Fruit fly (Drosophila melanogaster) whole organism, embryonic: ENCODE data around the gene trx.
A peak's percentile ranks its signal among the peaks of the same experiment; 100 is the strongest.

Experiments used
- Awh ChIP-seq: fragments of 200-800 bp; sonication (Bioruptor generic); IDR thresholded peaks from 2 replicates; pipeline ENCODE4, ENCODE4 v1.3.6; 2022; ENCODE audit warnings: missing biosample characterization, missing genetic modification characterization
- B-H1 ChIP-seq: fragments of 200-800 bp; sonication (Bioruptor generic); IDR thresholded peaks from 3 replicates; pipeline ENCODE4 v1.3.6; 2022; ENCODE audit warnings: missing biosample characterization, missing genetic modification characterization
- Blimp-1 ChIP-seq: fragments of 200-800 bp; sonication (Bioruptor generic); optimal IDR thresholded peaks from 3 replicates; lab custom pipeline; 2018; ENCODE audit warnings: missing biosample characterization, missing genetic modification characterization, mild to moderate bottlenecking, moderate library complexity, missing genetic modification reagents
- CG10462 ChIP-seq: fragments of 200-800 bp; sonication (Bioruptor generic); optimal IDR thresholded peaks from 2 replicates; lab custom pipeline; 2016; ENCODE audit warnings: missing biosample characterization, missing genetic modification characterization
- CG10654 ChIP-seq: fragments of 200-800 bp; sonication (Bioruptor generic); optimal IDR thresholded peaks from 2 replicates; lab custom pipeline; 2016; ENCODE audit warnings: missing biosample characterization, missing genetic modification characterization
- CG11456 ChIP-seq: fragments of 200-800 bp; sonication (Bioruptor generic); IDR thresholded peaks from 3 replicates; pipeline ENCODE4 v1.3.6; 2022; ENCODE audit warnings: missing biosample characterization, missing genetic modification characterization
- CG11560 ChIP-seq: fragments of 200-800 bp; sonication (Bioruptor generic); IDR thresholded peaks from 3 replicates; pipeline ENCODE4 v1.3.6; 2022; ENCODE audit warnings: missing biosample characterization, missing genetic modification characterization
- CG11696 ChIP-seq: fragments of 200-800 bp; sonication (Bioruptor generic); IDR thresholded peaks from 2 replicates; pipeline ENCODE4 v1.3.6; 2022; ENCODE audit warnings: missing biosample characterization, missing genetic modification characterization
- CG12299 ChIP-seq: fragments of 200-800 bp; sonication (Bioruptor generic); optimal IDR thresholded peaks from 2 replicates; lab custom pipeline; 2018; ENCODE audit warnings: missing biosample characterization, mild to moderate bottlenecking, missing genetic modification characterization
- CG13624 ChIP-seq: fragments of 200-800 bp; sonication (Bioruptor generic); optimal IDR thresholded peaks from 2 replicates; lab custom pipeline; 2016; ENCODE audit warnings: missing biosample characterization, missing genetic modification characterization
- CG14860 ChIP-seq: fragments of 200-800 bp; sonication (Bioruptor generic); IDR thresholded peaks from 3 replicates; pipeline ENCODE4 v1.3.6; 2022; ENCODE audit warnings: missing biosample characterization, missing genetic modification characterization; ENCODE audit not compliant: partially characterized antibody
- CG17612 ChIP-seq: fragments of 200-800 bp; sonication (Bioruptor generic); IDR thresholded peaks from 2 replicates; pipeline ENCODE4 v1.3.6; 2022; ENCODE audit warnings: missing biosample characterization, missing genetic modification characterization
- CG18599 ChIP-seq: fragments of 200-800 bp; sonication (Bioruptor generic); optimal IDR thresholded peaks from 3 replicates; lab custom pipeline; 2017; ENCODE audit warnings: missing biosample characterization, missing genetic modification characterization, mild to moderate bottlenecking, moderate library complexity, missing genetic modification reagents
- CG2116 ChIP-seq: fragments of 200-800 bp; sonication (Bioruptor generic); optimal IDR thresholded peaks from 3 replicates; lab custom pipeline; 2018; ENCODE audit warnings: missing biosample characterization, mild to moderate bottlenecking, missing genetic modification characterization
- CG2678 ChIP-seq: fragments of 200-800 bp; sonication (Bioruptor generic); optimal IDR thresholded peaks from 3 replicates; lab custom pipeline; 2019; ENCODE audit warnings: missing biosample characterization, mild to moderate bottlenecking, missing genetic modification characterization, moderate library complexity
- CG30020 ChIP-seq: fragments of 200-800 bp; optimal IDR thresholded peaks from 2 replicates; lab custom pipeline; 2019; ENCODE audit warnings: missing biosample characterization, mild to moderate bottlenecking, missing genetic modification characterization, moderate library complexity
- CG3847 ChIP-seq: fragments of 200-800 bp; sonication (Bioruptor generic); IDR thresholded peaks from 2 replicates; pipeline ENCODE4 v1.3.6; 2022; ENCODE audit warnings: missing biosample characterization, missing genetic modification characterization
- CG4360 ChIP-seq: fragments of 200-800 bp; sonication (Bioruptor generic); IDR thresholded peaks from 2 replicates; pipeline ENCODE4 v1.3.6; 2022; ENCODE audit warnings: missing biosample characterization, missing genetic modification characterization
- CG6683 ChIP-seq: fragments of 200-800 bp; sonication (Bioruptor generic); optimal IDR thresholded peaks from 2 replicates; lab custom pipeline; 2017; ENCODE audit warnings: missing biosample characterization, mild to moderate bottlenecking, missing genetic modification characterization, missing genetic modification reagents
- CG6689 ChIP-seq: fragments of 200-800 bp; sonication (Bioruptor generic); IDR thresholded peaks from 2 replicates; pipeline ENCODE4 v1.3.6; 2022; ENCODE audit warnings: missing biosample characterization, missing genetic modification characterization
- CG7372 ChIP-seq: fragments of 200-800 bp; sonication (Bioruptor generic); IDR thresholded peaks from 2 replicates; pipeline ENCODE4 v1.3.6; 2022; ENCODE audit warnings: missing biosample characterization, missing genetic modification characterization
- CG8290 ChIP-seq, 3 experiments: fragments of 200-800 bp; sonication (Bioruptor generic); optimal IDR thresholded peaks; 2 replicates each; lab custom pipeline; 2016 to 2019; ENCODE audit warnings: missing biosample characterization in 3 of 3, missing genetic modification characterization in 3 of 3, mild to moderate bottlenecking in 2 of 3, moderate library complexity in 1 of 3
- CG9797 ChIP-seq: fragments of 200-800 bp; sonication (Bioruptor generic); optimal IDR thresholded peaks from 3 replicates; lab custom pipeline; 2018; ENCODE audit warnings: missing biosample characterization, mild to moderate bottlenecking, missing genetic modification characterization
- Dad ChIP-seq: fragments of 200-800 bp; sonication (Bioruptor generic); optimal IDR thresholded peaks from 3 replicates; lab custom pipeline; 2016; ENCODE audit warnings: missing biosample characterization, missing genetic modification characterization
- Dfd ChIP-seq, 2 experiments: fragments of >200 bp; optimal IDR thresholded peaks; 2 replicates each; lab custom pipeline; 2017; ENCODE audit warnings: missing biosample characterization in 2 of 2, missing genetic modification characterization in 2 of 2
- Ets97D ChIP-seq: fragments of 200-800 bp; sonication (Bioruptor generic); optimal IDR thresholded peaks from 3 replicates; lab custom pipeline; 2016; ENCODE audit warnings: missing biosample characterization, missing genetic modification characterization
- Fer3 ChIP-seq: fragments of 200-800 bp; sonication (Bioruptor generic); optimal IDR thresholded peaks from 2 replicates; lab custom pipeline; 2018; ENCODE audit warnings: missing biosample characterization, mild to moderate bottlenecking, missing genetic modification characterization, moderate library complexity
- MBD-R2 ChIP-seq: fragments of 200-800 bp; sonication (Bioruptor generic); IDR thresholded peaks from 2 replicates; pipeline ENCODE4 v1.3.6; 2022; ENCODE audit warnings: missing biosample characterization, missing genetic modification characterization
- Mrtf ChIP-seq: fragments of 200-800 bp; sonication (Bioruptor generic); IDR thresholded peaks from 3 replicates; pipeline ENCODE4 v1.3.6; 2022; ENCODE audit warnings: missing biosample characterization, missing genetic modification characterization
- Oli ChIP-seq: fragments of 200-800 bp; sonication (Bioruptor generic); optimal IDR thresholded peaks from 2 replicates; lab custom pipeline; 2018; ENCODE audit warnings: missing biosample characterization, mild to moderate bottlenecking, missing genetic modification characterization, moderate library complexity
- Ptx1 ChIP-seq: fragments of 200-800 bp; sonication (Bioruptor generic); IDR thresholded peaks from 2 replicates; pipeline ENCODE4 v1.3.6; 2022; ENCODE audit warnings: missing biosample characterization, missing genetic modification characterization
- Taf1 ChIP-seq: fragments of 200-800 bp; sonication (Bioruptor generic); IDR thresholded peaks from 2 replicates; pipeline ENCODE4 v1.3.6; 2022; ENCODE audit warnings: missing biosample characterization, missing genetic modification characterization
- Xbp1 ChIP-seq: fragments of 200-800 bp; sonication (Bioruptor generic); optimal IDR thresholded peaks from 3 replicates; lab custom pipeline; 2016; ENCODE audit warnings: missing biosample characterization, mild to moderate bottlenecking, missing genetic modification characterization
- YL-1 ChIP-seq: fragments of 200-800 bp; sonication (Bioruptor generic); optimal IDR thresholded peaks from 3 replicates; lab custom pipeline; 2017; ENCODE audit warnings: missing biosample characterization, mild to moderate bottlenecking, missing genetic modification characterization
- ash1 ChIP-seq: fragments of 200-800 bp; sonication (Bioruptor generic); optimal IDR thresholded peaks from 2 replicates; lab custom pipeline; 2018; ENCODE audit warnings: missing biosample characterization, mild to moderate bottlenecking, missing genetic modification characterization
- caup ChIP-seq: fragments of 200-800 bp; sonication (Bioruptor generic); optimal IDR thresholded peaks from 3 replicates; lab custom pipeline; 2017; ENCODE audit warnings: missing biosample characterization, mild to moderate bottlenecking, missing genetic modification characterization, moderate library complexity; ENCODE audit not compliant: severe bottlenecking
- chm ChIP-seq: fragments of 200-800 bp; sonication (Bioruptor generic); IDR thresholded peaks from 2 replicates; pipeline ENCODE4 v1.3.6; 2022; ENCODE audit warnings: missing biosample characterization, missing genetic modification characterization
- croc ChIP-seq: fragments of 200-800 bp; sonication (Bioruptor generic); conservative IDR thresholded peaks from 3 replicates; pipeline ENCODE4 v1.3.6; 2022; ENCODE audit warnings: missing biosample characterization, missing genetic modification characterization
- dm ChIP-seq: fragments of 200-800 bp; sonication (Bioruptor generic); optimal IDR thresholded peaks from 3 replicates; lab custom pipeline; 2016; ENCODE audit warnings: missing biosample characterization, missing genetic modification characterization
- ems ChIP-seq: fragments of 200-800 bp; sonication (Bioruptor generic); optimal IDR thresholded peaks from 3 replicates; lab custom pipeline; 2016; ENCODE audit warnings: missing biosample characterization, missing genetic modification characterization
- fd96Cb ChIP-seq: fragments of 200-800 bp; sonication (Bioruptor generic); optimal IDR thresholded peaks from 2 replicates; lab custom pipeline; 2018; ENCODE audit warnings: missing biosample characterization, mild to moderate bottlenecking, missing genetic modification characterization, moderate library complexity
- gt ChIP-seq: fragments of 200-800 bp; sonication (Bioruptor generic); IDR thresholded peaks from 2 replicates; pipeline ENCODE4 v1.3.6; 2022; ENCODE audit warnings: missing biosample characterization, missing genetic modification characterization
- her ChIP-seq: fragments of 200-800 bp; sonication (Bioruptor generic); optimal IDR thresholded peaks from 2 replicates; lab custom pipeline; 2016; ENCODE audit warnings: missing biosample characterization, missing genetic modification characterization
- ken ChIP-seq: fragments of 200-800 bp; sonication (Bioruptor generic); IDR thresholded peaks from 3 replicates; pipeline ENCODE4 v1.3.6; 2022; ENCODE audit warnings: missing biosample characterization, missing genetic modification characterization
- lmd ChIP-seq: fragments of 200-800 bp; sonication (Bioruptor generic); IDR thresholded peaks from 2 replicates; pipeline ENCODE4 v1.3.6; 2022; ENCODE audit warnings: missing biosample characterization, missing genetic modification characterization
- nom ChIP-seq: fragments of 200-800 bp; sonication (Bioruptor generic); optimal IDR thresholded peaks from 2 replicates; lab custom pipeline; 2017; ENCODE audit warnings: missing biosample characterization, missing genetic modification characterization, mild to moderate bottlenecking, moderate library complexity, missing genetic modification reagents
- pho ChIP-seq: fragments of 200-800 bp; sonication (Bioruptor generic); optimal IDR thresholded peaks from 2 replicates; lab custom pipeline; 2016; ENCODE audit warnings: missing biosample characterization, missing genetic modification characterization
- sisA ChIP-seq: fragments of 200-800 bp; sonication (Bioruptor generic); IDR thresholded peaks from 2 replicates; pipeline ENCODE4 v1.3.6; 2022; ENCODE audit warnings: missing biosample characterization, missing genetic modification characterization
- slbo ChIP-seq: fragments of 200-800 bp; sonication (Bioruptor generic); IDR thresholded peaks from 2 replicates; pipeline ENCODE4 v1.3.6; 2022; ENCODE audit warnings: missing biosample characterization, missing genetic modification characterization
- sob ChIP-seq: fragments of 200-800 bp; sonication (Bioruptor generic); IDR thresholded peaks from 2 replicates; pipeline ENCODE4 v1.3.6; 2022; ENCODE audit warnings: missing biosample characterization, missing genetic modification characterization
- toy ChIP-seq: fragments of 200-800 bp; sonication (Bioruptor generic); IDR thresholded peaks from 2 replicates; pipeline ENCODE4 v1.3.6; 2022; ENCODE audit warnings: missing biosample characterization, missing genetic modification characterization
- vnd ChIP-seq: fragments of 200-800 bp; sonication (Bioruptor generic); IDR thresholded peaks from 3 replicates; pipeline ENCODE4 v1.3.6; 2022; ENCODE audit warnings: missing biosample characterization, missing genetic modification characterization; ENCODE audit not compliant: partially characterized antibody

Gene trx

DNA sequence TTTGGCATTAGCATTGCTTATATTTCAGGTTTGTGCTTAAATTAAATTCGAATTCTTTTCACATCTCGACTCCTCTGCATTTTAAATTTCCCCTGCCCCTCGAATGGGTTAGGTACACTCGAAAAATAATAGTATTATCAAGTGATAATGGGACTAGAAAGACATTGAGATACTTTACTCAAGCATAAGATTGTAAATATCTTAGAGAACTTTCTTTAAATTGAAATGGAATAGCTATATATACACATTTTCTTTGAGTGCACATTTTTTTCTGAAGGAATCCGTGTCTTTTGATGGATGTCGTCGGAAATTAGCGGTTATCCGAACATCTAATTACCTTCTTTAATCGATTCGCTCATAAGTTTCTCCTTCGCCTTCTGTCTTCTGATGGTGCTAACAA is 24.3 kb upstream of the trx start (continued):
- TF ChIP-seq CG6683 (no peak), dm (GFP tag; lab: Kevin White, UChicago) (no peak), Dfd (GFP tag; optimal IDR thresholded peaks at IDR 0.05; lab: Kevin White, UChicago) (no peak), CG2678 (tag; lab: Kevin White, UChicago) (no peak), croc (no peak), CG2116 (GFP tag; lab: Kevin White, UChicago) (no peak), CG18599 (GFP tag; lab: Kevin White, UChicago) (no peak), sob (GFP tag; lab: Robert Waterston, UW) (no peak), CG17612 (GFP tag; lab: Robert Waterston, UW) (no peak), CG30020 (no peak), her (no peak), Dad (GFP tag; lab: Kevin White, UChicago) (no peak), Ets97D (GFP tag; lab: Kevin White, UChicago) (no peak), Awh (GFP tag; lab: Robert Waterston, UW) (no peak), Ptx1 (GFP tag; lab: Robert Waterston, UW) (peak; percentile 16; the same call in 1 of the 2 replicates), CG11456 (GFP tag; lab: Robert Waterston, UW) (no peak), Mrtf (GFP tag; lab: Robert Waterston, UW) (no peak), CG3847 (no peak), ash1 (no peak), ken (GFP tag; lab: Robert Waterston, UW) (no peak), fd96Cb (tag; lab: Kevin White, UChicago) (no peak), CG11560 (no peak), chm (GFP tag; lab: Robert Waterston, UW) (no peak), pho (GFP tag; lab: Kevin White, UChicago) (no peak), Fer3 (tag; lab: Kevin White, UChicago) (peak; percentile 18), B-H1 (GFP tag; lab: Robert Waterston, UW) (peak; percentile 37; the same call in 1 of the 3 replicates), CG7372 (GFP tag; lab: Robert Waterston, UW) (0 out of 2 replicates have a peak, but pooled peaks have one; percentile 13), Taf1 (GFP tag; lab: Robert Waterston, UW) (0 out of 2 replicates have a peak, but pooled peaks have one; percentile 18), CG13624 (GFP tag; lab: Kevin White, UChicago) (no peak), CG6689 (GFP tag; lab: Robert Waterston, UW) (peak; percentile 37; the same call in 1 of the 2 replicates), lmd (GFP tag; lab: Robert Waterston, UW) (peak; percentile 55; the same call in 1 of the 2 replicates), YL-1 (GFP tag; lab: Kevin White, UChicago) (no peak), gt (GFP tag; lab: Robert Waterston, UW) (no peak), CG10654 (GFP tag; lab: Kevin White, UChicago) (no peak), caup (GFP tag; lab: Kevin White, UChicago) (no peak), CG11696 (GFP tag; lab: Robert Waterston, UW) (no peak), nom (GFP tag; lab: Kevin White, UChicago) (no peak), Oli (tag; lab: Kevin White, UChicago) (no peak), CG8290 (GFP tag; optimal IDR thresholded peaks at IDR 0.05; lab: Kevin White, UChicago) (no peak), CG8290 (tag; optimal IDR thresholded peaks at IDR 0.05; lab: Kevin White, UChicago) (no peak), ems (peak; percentile 7), CG4360 (GFP tag; lab: Robert Waterston, UW) (no peak), slbo (GFP tag; lab: Robert Waterston, UW) (peak; percentile 48; the same call in 1 of the 2 replicates), sisA (GFP tag; lab: Robert Waterston, UW) (no peak), CG10462 (GFP tag; lab: Kevin White, UChicago) (no peak), Blimp-1 (GFP tag; lab: Kevin White, UChicago) (peak; percentile 40), MBD-R2 (no peak), Xbp1 (GFP tag; lab: Kevin White, UChicago) (no peak), CG14860 (GFP tag; lab: Robert Waterston, UW) (no peak), CG12299 (tag; lab: Kevin White, UChicago) (no peak), vnd (no peak), CG9797 (GFP tag; lab: Kevin White, UChicago) (no peak), toy (GFP tag; lab: Robert Waterston, UW) (no peak)
